Fruit fly (Drosophila melanogaster): Measurements from ENCODE around the gene Usp7.

Gene Usp7

dm6 chrX:12028825-12029514 lies at the start of gene Usp7 (continued):
- no peak for TF ChIP-seq CG15479 (GFP tag; optimal IDR thresholded peaks at IDR 0.05)
- no peak for TF ChIP-seq CG2889 (GFP tag; IDR thresholded peaks at IDR 0.05)
- TF ChIP-seq odd (GFP tag; optimal IDR thresholded peaks at IDR 0.05) = no peak
- TF ChIP-seq CG8281 (tag; optimal IDR thresholded peaks at IDR 0.05) = no peak
- peak; percentile 42 for TF ChIP-seq nerfin-1 (tag; optimal IDR thresholded peaks at IDR 0.05)
- TF ChIP-seq lola (GFP tag; optimal IDR thresholded peaks at IDR 0.05) = no peak
- no peak for TF ChIP-seq az2 (GFP tag; optimal IDR thresholded peaks at IDR 0.05)
- TF ChIP-seq cad (GFP tag; optimal IDR thresholded peaks at IDR 0.05) = no peak
- peak; percentile 89 for TF ChIP-seq cg (GFP tag; optimal IDR thresholded peaks at IDR 0.05)
- no peak for TF ChIP-seq tup (GFP tag; optimal IDR thresholded peaks at IDR 0.05)
- peak; percentile 82 for TF ChIP-seq pzg (GFP tag; optimal IDR thresholded peaks at IDR 0.05)
- no peak for TF ChIP-seq CG15696 (tag; optimal IDR thresholded peaks at IDR 0.05)
- TF ChIP-seq Dll (GFP tag; IDR thresholded peaks at IDR 0.05; ENCODE audit: partially characterized antibody) = peak; percentile 92
- peak; percentile 94 for TF ChIP-seq HLH4C (GFP tag; IDR thresholded peaks at IDR 0.05; ENCODE audit: partially characterized antibody)
- TF ChIP-seq CG3726 (GFP tag; IDR thresholded peaks at IDR 0.05) = no peak
- no peak for TF ChIP-seq kni (GFP tag; optimal IDR thresholded peaks at IDR 0.05)
- no peak for TF ChIP-seq Dad (GFP tag; optimal IDR thresholded peaks at IDR 0.05)
- no peak for TF ChIP-seq kay (GFP tag; optimal IDR thresholded peaks at IDR 0.05)
- TF ChIP-seq CG11696 (GFP tag; IDR thresholded peaks at IDR 0.05) = no peak
- TF ChIP-seq CG1529 (GFP tag; optimal IDR thresholded peaks at IDR 0.05) = no peak
- peak; percentile 15 for TF ChIP-seq caup (GFP tag; optimal IDR thresholded peaks at IDR 0.05; ENCODE audit: severe bottlenecking)
- TF ChIP-seq jumu (GFP tag; optimal IDR thresholded peaks at IDR 0.05) = no peak
- no peak for TF ChIP-seq Hmr (GFP tag; optimal IDR thresholded peaks at IDR 0.05)
- no peak for TF ChIP-seq CG31365 (tag; optimal IDR thresholded peaks at IDR 0.05)
- no peak for TF ChIP-seq Usf (GFP tag; optimal IDR thresholded peaks at IDR 0.05)
- peak; percentile 92 for TF ChIP-seq mld (GFP tag; IDR thresholded peaks at IDR 0.05; ENCODE audit: partially characterized antibody)
- TF ChIP-seq zen (tag; optimal IDR thresholded peaks at IDR 0.05) = peak; percentile 50
- no peak for TF ChIP-seq fd3F (GFP tag; optimal IDR thresholded peaks at IDR 0.05)
- peak; percentile 91 for TF ChIP-seq CG34224 (GFP tag; IDR thresholded peaks at IDR 0.05; ENCODE audit: partially characterized antibody)
- no peak for TF ChIP-seq ERR (GFP tag; optimal IDR thresholded peaks at IDR 0.05)
- peak; percentile 83 for TF ChIP-seq CG8290 (GFP tag; optimal IDR thresholded peaks at IDR 0.05)
- no peak for TF ChIP-seq CG8290 (tag; optimal IDR thresholded peaks at IDR 0.05)
- no peak for TF ChIP-seq CG11247 (GFP tag; IDR thresholded peaks at IDR 0.05)
- TF ChIP-seq ewg (GFP tag; optimal IDR thresholded peaks at IDR 0.05) = no peak
- no peak for TF ChIP-seq CTCF (GFP tag; optimal IDR thresholded peaks at IDR 0.05)
- peak; percentile 55 for TF ChIP-seq Dp (GFP tag; optimal IDR thresholded peaks at IDR 0.05)
- TF ChIP-seq gro (GFP tag; optimal IDR thresholded peaks at IDR 0.05) = no peak
- peak; percentile 84 for TF ChIP-seq Sry-β (GFP tag; optimal IDR thresholded peaks at IDR 0.05)
- no peak for TF ChIP-seq CG31388 (GFP tag; optimal IDR thresholded peaks at IDR 0.05)
- TF ChIP-seq wek (GFP tag; optimal IDR thresholded peaks at IDR 0.05) = no peak
- TF ChIP-seq Asciz (GFP tag; optimal IDR thresholded peaks at IDR 0.05) = no peak
- peak; percentile 98 for TF ChIP-seq Bgb (GFP tag; IDR thresholded peaks at IDR 0.05; ENCODE audit: partially characterized antibody)
- TF ChIP-seq toy (GFP tag; IDR thresholded peaks at IDR 0.05) = no peak
- no peak for TF ChIP-seq Nf-YB (GFP tag; optimal IDR thresholded peaks at IDR 0.05)
- no peak for TF ChIP-seq peb (GFP tag; IDR thresholded peaks at IDR 0.05)
- TF ChIP-seq Fer2 (tag; optimal IDR thresholded peaks at IDR 0.05) = no peak
- TF ChIP-seq Meics (GFP tag; optimal IDR thresholded peaks at IDR 0.05) = no peak
- no peak for TF ChIP-seq Dip2 (GFP tag; IDR thresholded peaks at IDR 0.05)
- TF ChIP-seq Fer3 (tag; optimal IDR thresholded peaks at IDR 0.05) = no peak
- no peak for TF ChIP-seq HHEX (GFP tag; optimal IDR thresholded peaks at IDR 0.05)
